Fruit fly (Drosophila melanogaster) whole organism: ENCODE measurements around the gene GstT4.

Source experiments
- CG8478 ChIP-seq: fragments of >200 bp; optimal IDR thresholded peaks from 2 replicates; lab custom pipeline; 2018; ENCODE audit warnings: inconsistent platforms
- Dll ChIP-seq: fragments of >200 bp; optimal IDR thresholded peaks from 2 replicates; lab custom pipeline; 2017
- EcR ChIP-seq, 2 experiments: fragments of >200 bp; optimal IDR thresholded peaks; 2 replicates each; lab custom pipeline; 2017; ENCODE audit warnings: missing biosample characterization in 2 of 2, missing genetic modification characterization in 2 of 2, missing genetic modification reagents in 2 of 2
- pan ChIP-seq: fragments of >200 bp; optimal IDR thresholded peaks from 2 replicates; lab custom pipeline; 2017
- psq ChIP-seq: fragments of >200 bp; optimal IDR thresholded peaks from 2 replicates; lab custom pipeline; 2017
- usp ChIP-seq: fragments of >200 bp; optimal IDR thresholded peaks from 2 replicates; lab custom pipeline; 2017; ENCODE audit warnings: missing biosample characterization, missing genetic modification characterization, mixed read lengths

Gene GstT4

dm6 chrX:13374154-13374536, 30.4 kb upstream of the GstT4 start:
- TF ChIP-seq psq (lab: Kevin White, UChicago) = no peak
- no peak for TF ChIP-seq pan (lab: Kevin White, UChicago)
- no peak for TF ChIP-seq EcR (GFP tag; optimal IDR thresholded peaks at IDR 0.05; lab: Kevin White, UChicago)
- no peak for TF ChIP-seq usp (GFP tag; lab: Kevin White, UChicago)
- no peak for TF ChIP-seq CG8478 (lab: Kevin White, UChicago)

dm6 chrX:13374979-13375378, 29.6 kb upstream of the GstT4 start:
- no peak for TF ChIP-seq Dll (lab: Kevin White, UChicago)
- no peak for TF ChIP-seq pan (lab: Kevin White, UChicago)
- TF ChIP-seq EcR (GFP tag; optimal IDR thresholded peaks at IDR 0.05; lab: Kevin White, UChicago) = no peak
- TF ChIP-seq usp (GFP tag; lab: Kevin White, UChicago) = no peak
- no peak for TF ChIP-seq psq (lab: Kevin White, UChicago)
- TF ChIP-seq CG8478 (lab: Kevin White, UChicago) = no peak

- TF ChIP-seq EcR (GFP tag; optimal IDR thresholded peaks at IDR 0.05; lab: Kevin White, UChicago) (no peak), pan (lab: Kevin White, UChicago) (no peak), CG8478 (lab: Kevin White, UChicago) (no peak), Dll (lab: Kevin White, UChicago) (no peak), usp (GFP tag; lab: Kevin White, UChicago) (no peak), psq (lab: Kevin White, UChicago) (no peak)
Measured at dm6 chrX:13375489-13375997, 29.0 kb upstream of the GstT4 start.

- TF ChIP-seq CG8478 (lab: Kevin White, UChicago) (no peak), psq (lab: Kevin White, UChicago) (no peak), Dll (lab: Kevin White, UChicago) (no peak), EcR (GFP tag; optimal IDR thresholded peaks at IDR 0.05; lab: Kevin White, UChicago) (no peak), pan (lab: Kevin White, UChicago) (no peak), usp (GFP tag; lab: Kevin White, UChicago) (no peak)
Measured at dm6 chrX:13376520-13376919, 28.0 kb upstream of the GstT4 start.

- TF ChIP-seq EcR (GFP tag; optimal IDR thresholded peaks at IDR 0.05; lab: Kevin White, UChicago) (no peak), Dll (lab: Kevin White, UChicago) (no peak), psq (lab: Kevin White, UChicago) (no peak), usp (GFP tag; lab: Kevin White, UChicago) (no peak), CG8478 (lab: Kevin White, UChicago) (no peak), pan (lab: Kevin White, UChicago) (no peak)
Measured at dm6 chrX:13383770-13384169, 20.8 kb upstream of the GstT4 start.

- no peak for TF ChIP-seq EcR (GFP tag; optimal IDR thresholded peaks at IDR 0.05; lab: Kevin White, UChicago)
- TF ChIP-seq usp (GFP tag; lab: Kevin White, UChicago) = no peak
- no peak for TF ChIP-seq psq (lab: Kevin White, UChicago)
- no peak for TF ChIP-seq Dll (lab: Kevin White, UChicago)
- no peak for TF ChIP-seq CG8478 (lab: Kevin White, UChicago)
- no peak for TF ChIP-seq pan (lab: Kevin White, UChicago)
Measured at dm6 chrX:13384177-13384576, 20.4 kb upstream of the GstT4 start.

- TF ChIP-seq usp (GFP tag; lab: Kevin White, UChicago) (no peak), Dll (lab: Kevin White, UChicago) (no peak)
Measured at dm6 chrX:13384583-13385342, 19.8 kb upstream of the GstT4 start, which contains the start of the genes Rbp1-like and Tim9a. Gene Rbp1-like (minus strand): TSS chrX:13384877. Gene Tim9a (plus strand): TSS chrX:13385210.

- no peak for TF ChIP-seq pan (lab: Kevin White, UChicago)
- no peak for TF ChIP-seq Dll (lab: Kevin White, UChicago)
- TF ChIP-seq CG8478 (lab: Kevin White, UChicago) = no peak
- no peak for TF ChIP-seq EcR (GFP tag; optimal IDR thresholded peaks at IDR 0.05; lab: Kevin White, UChicago)
- TF ChIP-seq usp (GFP tag; lab: Kevin White, UChicago) = no peak
Measured at dm6 chrX:13386776-13387175, 17.8 kb upstream of the GstT4 start.

dm6 chrX:13387373-13387850, 17.1 kb upstream of the GstT4 start, which contains the start of the genes Ype and CG1662:
Gene Ype (minus strand): TSS chrX:13387417.
Gene CG1662 (plus strand): TSS chrX:13387563.
- no peak for TF ChIP-seq EcR (GFP tag; optimal IDR thresholded peaks at IDR 0.05; lab: Kevin White, UChicago)
- no peak for TF ChIP-seq Dll (lab: Kevin White, UChicago)
- no peak for TF ChIP-seq pan (lab: Kevin White, UChicago)
- TF ChIP-seq CG8478 (lab: Kevin White, UChicago) = no peak

- TF ChIP-seq usp (GFP tag; lab: Kevin White, UChicago) (no peak), pan (lab: Kevin White, UChicago) (no peak), CG8478 (lab: Kevin White, UChicago) (no peak), psq (lab: Kevin White, UChicago) (no peak), EcR (GFP tag; optimal IDR thresholded peaks at IDR 0.05; lab: Kevin White, UChicago) (no peak), Dll (lab: Kevin White, UChicago) (no peak)
Measured at dm6 chrX:13390465-13391173, 13.9 kb upstream of the GstT4 start.
